Worm (Caenorhabditis elegans): ENCODE measurements around the gene adss-1.

adss-1 gene

DNA sequence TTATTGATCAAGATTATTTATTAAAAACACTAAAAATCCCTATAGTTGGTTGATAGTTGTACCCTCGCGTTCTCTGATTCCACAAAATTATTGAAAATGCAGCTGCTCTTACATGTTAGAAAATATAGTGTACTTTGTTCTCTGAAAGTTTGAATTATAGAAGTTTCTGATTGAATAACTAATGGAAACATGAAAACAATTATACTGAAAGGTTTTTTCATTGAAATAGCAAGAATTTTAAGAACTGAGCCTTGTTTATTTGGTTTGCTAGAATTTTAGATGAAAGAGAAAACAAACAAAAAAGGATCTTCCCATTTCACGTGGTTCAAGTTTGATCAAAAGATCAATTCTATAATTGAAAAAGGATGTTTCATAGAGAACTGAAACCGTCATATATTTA, 44.3 kb upstream of the adss-1 start:
- no peak for TF ChIP-seq Y95B8A.8 (GFP tag; IDR thresholded peaks at IDR 0.05)
- TF ChIP-seq zim-3 (tag; optimal IDR thresholded peaks at IDR 0.05) = no peak
- no peak for TF ChIP-seq Y56A3A.18 (GFP tag; IDR thresholded peaks at IDR 0.05)
- no peak for TF ChIP-seq Y53F4B.3 (GFP tag; IDR thresholded peaks at IDR 0.05)
- no peak for TF ChIP-seq F57C9.4 (tag; optimal IDR thresholded peaks at IDR 0.05)

DNA sequence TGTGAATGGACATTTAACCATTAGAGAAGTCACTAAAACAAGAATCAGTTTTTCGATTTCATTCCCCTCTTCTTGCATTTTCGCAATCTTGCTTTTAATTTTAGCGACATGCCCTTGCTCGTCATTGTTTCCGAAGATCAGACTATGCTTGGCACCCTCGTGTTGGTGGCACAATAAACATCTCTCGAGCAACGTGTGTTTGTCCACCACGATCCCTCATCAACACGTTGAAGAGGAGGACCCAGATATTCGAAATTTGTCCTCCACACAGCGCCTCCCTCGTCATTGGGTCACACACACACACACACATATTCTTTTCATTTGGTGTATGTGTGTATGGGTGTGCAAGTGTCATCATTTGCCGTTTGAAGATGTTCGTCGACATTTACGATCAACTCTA, 42.1 kb upstream of the adss-1 start, which contains the start of gene srd-32:
TSS of gene srd-32 (plus strand) at position 301 of the 400 bp plus-strand sequence.
- TF ChIP-seq sdz-38 (tag; optimal IDR thresholded peaks at IDR 0.05) (no peak), lir-1 (GFP tag; conservative IDR thresholded peaks at IDR 0.05) (no peak), madf-3 (GFP tag; IDR thresholded peaks at IDR 0.05) (no peak), F37B4.10 (GFP tag; IDR thresholded peaks at IDR 0.05) (no peak), aptf-2 (GFP tag; conservative IDR thresholded peaks at IDR 0.05) (no peak), F22D6.2 (tag; optimal IDR thresholded peaks at IDR 0.05) (no peak), egrh-3 (GFP tag; IDR thresholded peaks at IDR 0.05) (no peak), somi-1 (GFP tag; optimal IDR thresholded peaks at IDR 0.05) (no peak), Y67H2A.10 (GFP tag; conservative IDR thresholded peaks at IDR 0.05) (no peak)

DNA sequence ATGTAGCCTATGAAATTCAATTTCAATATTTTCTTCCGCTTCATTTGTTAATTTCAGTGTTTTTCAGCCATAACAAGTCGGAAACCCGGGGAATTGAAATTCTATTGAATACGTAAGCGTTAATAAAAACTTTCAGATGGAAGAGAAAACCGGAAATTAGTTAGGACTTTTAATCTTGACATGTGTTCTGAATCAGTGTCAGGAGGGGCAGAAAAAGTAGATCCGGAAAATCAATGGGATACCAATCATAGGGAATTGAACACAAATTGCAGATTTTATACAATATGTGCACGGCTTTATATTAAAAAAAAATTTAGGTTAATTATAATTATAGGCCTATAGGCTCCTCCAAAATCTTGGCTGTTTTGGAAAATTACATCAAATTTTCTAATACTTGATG, 41.1 kb upstream of the adss-1 start:
- TF ChIP-seq nhr-120 (GFP tag; IDR thresholded peaks at IDR 0.05) (no peak), bed-2 (GFP tag; IDR thresholded peaks at IDR 0.05) (no peak), ztf-6 (GFP tag; IDR thresholded peaks at IDR 0.05) (no peak), nhr-80 (tag; optimal IDR thresholded peaks at IDR 0.05) (no peak), unc-62 (GFP tag; optimal IDR thresholded peaks at IDR 0.05) (no peak), egrh-3 (GFP tag; IDR thresholded peaks at IDR 0.05) (no peak), F10E7.11 (tag; optimal IDR thresholded peaks at IDR 0.05) (no peak), F49E8.2 (tag; optimal IDR thresholded peaks at IDR 0.05; ENCODE audit: insufficient read depth) (no peak), ceh-91 (GFP tag; IDR thresholded peaks at IDR 0.05) (no peak), F22D6.2 (tag; optimal IDR thresholded peaks at IDR 0.05) (no peak), F23B12.7 (tag; optimal IDR thresholded peaks at IDR 0.05; ENCODE audit: insufficient read depth) (no peak), ztf-18 (tag; optimal IDR thresholded peaks at IDR 0.05) (no peak), F57A8.1 (GFP tag; optimal IDR thresholded peaks at IDR 0.05) (no peak), tbp1 (GFP tag; optimal IDR thresholded peaks at IDR 0.05) (no peak), ceh-79 (tag; optimal IDR thresholded peaks at IDR 0.05) (no peak), aptf-3 (GFP tag; IDR thresholded peaks at IDR 0.05) (no peak), madf-6 (GFP tag; IDR thresholded peaks at IDR 0.05) (no peak), B0336.3 (GFP tag; IDR thresholded peaks at IDR 0.05) (no peak), rec-8 (tag; optimal IDR thresholded peaks at IDR 0.05) (no peak), zim-3 (tag; optimal IDR thresholded peaks at IDR 0.05) (no peak)

DNA sequence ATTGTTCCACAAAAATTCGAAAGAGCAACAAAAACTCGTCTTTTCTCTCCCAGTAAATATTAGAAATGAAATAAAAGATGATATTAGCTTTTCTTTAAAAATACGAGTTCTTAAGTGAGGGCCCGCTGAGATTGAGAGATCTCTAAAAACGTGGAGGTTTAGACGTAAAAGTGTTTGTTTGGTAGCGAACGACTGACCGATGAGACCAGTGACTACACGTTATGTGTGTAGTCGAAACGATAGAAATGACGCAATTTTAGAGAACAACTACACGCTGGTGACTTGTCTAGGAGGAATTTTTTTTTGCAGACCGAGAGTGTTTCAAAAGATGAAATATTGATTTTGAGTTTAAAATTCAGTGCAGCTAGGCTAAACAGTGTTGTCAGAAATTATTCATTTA, 39.5 kb upstream of the adss-1 start, which contains the start of gene C37H5.13:
TSS of gene C37H5.13 (minus strand) at position 229 of the 400 bp plus-strand sequence.
- TF ChIP-seq nhr-80 (tag; optimal IDR thresholded peaks at IDR 0.05) (peak; percentile 22), pha-4 (tag; optimal IDR thresholded peaks at IDR 0.05) (peak; percentile 11), F57C9.4 (tag; optimal IDR thresholded peaks at IDR 0.05) (no peak), nhr-179 (tag; optimal IDR thresholded peaks at IDR 0.05) (no peak), let-526 (GFP tag; IDR thresholded peaks at IDR 0.05) (no peak)
